Worm (Caenorhabditis elegans): ENCODE data around the gene R05G6.9.

- TF ChIP-seq dao-5 (tag; optimal IDR thresholded peaks at IDR 0.05) = no peak
- no peak for TF ChIP-seq W03F9.2 (tag; optimal IDR thresholded peaks at IDR 0.05)
- TF ChIP-seq him-1 (tag; optimal IDR thresholded peaks at IDR 0.05) = no peak
These were observed 14.7 kb downstream of the R05G6.9 start, which contains the start of gene F55G1.15 for ce11 chrIV:7501337-7501736.

All from whole organism, L4/young adult.